Worm (Caenorhabditis elegans) whole organism, midembryonic: ENCODE results near the gene srx-58.
"Not testable (repeated sequence)": the region's sequence is repeated elsewhere in the genome, so short reads cannot be mapped to it uniquely, and the experiment has no call there.

Experiments used
- T22C8.4 ChIP-seq: fragments of 200-800 bp; sonication (Bioruptor generic); IDR thresholded peaks from 2 replicates; pipeline ENCODE4 v1.3.6; 2022; ENCODE audit warnings: missing genetic modification characterization, missing compliant biosample characterization
- cog-1 ChIP-seq: sonication (generic microtip); optimal IDR thresholded peaks from 2 replicates; lab custom pipeline; 2016; ENCODE audit warnings: missing genetic modification characterization, missing compliant biosample characterization
- flt-1 ChIP-seq: fragments of 200-800 bp; sonication (Bioruptor generic); IDR thresholded peaks from 2 replicates; pipeline ENCODE4 v1.3.6; 2022; ENCODE audit warnings: missing genetic modification characterization, missing compliant biosample characterization
- klf-2 ChIP-seq: fragments of 200-800 bp; sonication (Bioruptor generic); conservative IDR thresholded peaks from 2 replicates; pipeline ENCODE4 v1.3.6; 2022; ENCODE audit warnings: missing genetic modification reagents, missing genetic modification characterization, missing compliant biosample characterization
- med-1 ChIP-seq: sonication (generic microtip); optimal IDR thresholded peaks from 2 replicates; lab custom pipeline; 2017; ENCODE audit warnings: missing genetic modification characterization, mild to moderate bottlenecking, missing compliant biosample characterization, antibody characterized with exemption, missing genetic modification reagents; ENCODE audit not compliant: insufficient read depth
- ref-1 ChIP-seq: fragments of 200-800 bp; sonication (Bioruptor generic); conservative IDR thresholded peaks from 2 replicates; pipeline ENCODE4 v1.3.6; 2022; ENCODE audit warnings: missing genetic modification reagents, missing genetic modification characterization, missing compliant biosample characterization
- tab-1 ChIP-seq: fragments of 200-800 bp; sonication (Bioruptor generic); IDR thresholded peaks from 2 replicates; pipeline ENCODE4 v1.3.6; 2022; ENCODE audit warnings: missing genetic modification characterization, missing compliant biosample characterization
- ztf-23 ChIP-seq: fragments of 200-800 bp; sonication (Bioruptor generic); IDR thresholded peaks from 2 replicates; pipeline ENCODE4 v1.3.6; 2022; ENCODE audit warnings: missing genetic modification reagents, missing genetic modification characterization, missing compliant biosample characterization
- ztf-29 ChIP-seq: fragments of 200-800 bp; sonication (Bioruptor generic); IDR thresholded peaks from 2 replicates; pipeline ENCODE4 v1.3.6; 2022; ENCODE audit warnings: missing genetic modification reagents, missing genetic modification characterization, missing compliant biosample characterization

srx-58 gene

DNA sequence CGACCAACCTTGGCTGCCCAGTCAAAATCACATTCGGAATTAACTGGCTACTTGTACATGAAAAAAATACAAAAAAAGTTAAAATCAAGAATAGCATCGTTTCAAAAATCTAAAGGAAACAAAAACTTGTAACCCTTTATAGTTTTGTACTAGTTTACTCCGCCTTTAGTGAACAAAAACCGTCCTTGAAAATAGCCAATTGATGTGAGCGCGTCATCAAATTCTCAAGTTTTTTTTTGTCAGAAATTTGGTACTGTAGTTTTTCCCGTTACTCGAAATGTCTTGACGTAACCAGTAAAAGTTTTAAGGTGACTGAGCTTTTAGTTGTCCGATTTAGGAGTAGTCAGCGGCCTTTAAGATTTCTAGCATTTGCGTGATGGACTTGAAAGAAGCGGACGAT lies 5.2 kb upstream of the srx-58 start, which contains the start of gene C29F3.3:
Gene C29F3.3 (minus strand): TSS at position 101 of the 400 bp plus-strand sequence.
- TF ChIP-seq T22C8.4 (GFP tag; lab: Robert Waterston, UW) (no peak), cog-1 (tag; lab: Kevin White, UChicago) (no peak), ztf-23 (GFP tag; lab: Robert Waterston, UW) (no peak), flt-1 (GFP tag; lab: Robert Waterston, UW) (no peak), klf-2 (no peak)

DNA sequence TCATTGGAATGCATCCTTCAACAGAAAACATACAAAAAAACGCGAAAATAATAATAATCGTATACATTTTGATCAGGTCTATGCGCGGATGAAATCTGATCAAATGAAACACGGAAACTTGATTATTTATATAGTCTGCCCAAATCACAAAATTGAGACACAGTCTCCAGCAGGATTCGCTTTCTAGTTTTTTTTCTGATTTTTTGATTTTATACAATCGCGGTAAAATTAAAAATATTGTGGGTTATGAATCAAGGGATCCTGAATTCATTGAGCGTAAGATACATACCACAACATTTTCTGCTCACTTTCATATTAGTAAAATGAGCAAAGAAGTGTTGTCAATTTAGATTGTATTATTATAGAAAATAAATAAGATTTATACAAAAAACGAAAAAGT lies 3.4 kb upstream of the srx-58 start, which contains the start of gene clec-230:
Gene clec-230 (minus strand): TSS at position 101 of the 400 bp plus-strand sequence.
- no peak for TF ChIP-seq T22C8.4 (GFP tag; lab: Robert Waterston, UW)
- TF ChIP-seq flt-1 (GFP tag; lab: Robert Waterston, UW) = no peak
- no peak for TF ChIP-seq cog-1 (tag; lab: Kevin White, UChicago)
- no peak for TF ChIP-seq med-1 (GFP tag; lab: Kevin White, UChicago)
- TF ChIP-seq ztf-23 (GFP tag; lab: Robert Waterston, UW) = no peak
- no peak for TF ChIP-seq klf-2
- TF ChIP-seq ref-1 = no peak
- no peak for TF ChIP-seq ztf-29 (GFP tag; lab: Robert Waterston, UW)
- TF ChIP-seq tab-1 = no peak

DNA sequence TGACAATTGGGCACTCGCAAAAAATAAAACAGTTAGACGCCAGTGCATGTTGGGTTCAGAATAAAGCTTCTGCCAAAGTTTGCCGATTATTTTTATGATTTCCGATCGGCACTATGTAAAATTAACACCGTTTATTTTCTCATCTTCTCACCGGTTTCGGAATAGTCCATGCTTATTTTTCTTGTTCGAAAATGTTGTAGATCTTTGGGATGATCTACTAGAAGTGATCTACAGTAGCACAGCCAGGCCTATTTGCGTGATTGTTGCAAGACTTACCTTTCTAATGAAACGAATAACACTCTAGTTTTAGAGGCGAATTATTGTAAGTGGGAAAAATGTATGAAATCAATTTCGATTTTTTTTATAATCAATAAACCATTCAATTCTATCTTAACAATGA lies 1.9 kb upstream of the srx-58 start, which contains the start of gene clec-231:
Gene clec-231 (minus strand): TSS at position 101 of the 400 bp plus-strand sequence.
- TF ChIP-seq tab-1 = no peak
- TF ChIP-seq ztf-23 (GFP tag; lab: Robert Waterston, UW) = no peak
- no peak for TF ChIP-seq med-1 (GFP tag; lab: Kevin White, UChicago)
- TF ChIP-seq ref-1 = no peak
- no peak for TF ChIP-seq T22C8.4 (GFP tag; lab: Robert Waterston, UW)

DNA sequence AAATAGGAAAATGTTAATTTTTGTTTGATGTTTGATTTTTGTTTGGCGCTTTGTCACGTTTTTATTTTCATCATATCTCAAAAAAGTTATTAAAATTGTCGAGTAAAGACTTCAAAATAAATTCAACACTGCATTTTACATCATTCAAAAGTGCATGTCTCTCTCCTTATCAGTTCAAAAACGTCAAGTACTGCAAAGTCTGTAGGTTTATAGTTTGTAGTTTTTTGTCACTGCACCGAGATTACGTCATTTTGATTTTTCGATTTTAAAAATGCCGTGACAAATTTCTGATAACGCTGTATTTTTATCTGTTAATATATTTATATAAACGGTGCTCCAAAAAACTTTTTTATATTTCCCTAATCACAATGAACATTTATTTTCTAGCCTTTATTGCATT lies 2.2 kb downstream of the srx-58 start, which contains the start of gene C29F3.7:
Gene C29F3.7 (plus strand): TSS at position 254 of the 400 bp plus-strand sequence.
- TF ChIP-seq klf-2 (no peak), cog-1 (tag; lab: Kevin White, UChicago) (no peak), ztf-23 (GFP tag; lab: Robert Waterston, UW) (no peak), ref-1 (no peak), med-1 (GFP tag; lab: Kevin White, UChicago) (no peak), tab-1 (no peak), flt-1 (GFP tag; lab: Robert Waterston, UW) (no peak), ztf-29 (GFP tag; lab: Robert Waterston, UW) (no peak), T22C8.4 (GFP tag; lab: Robert Waterston, UW) (no peak)

DNA sequence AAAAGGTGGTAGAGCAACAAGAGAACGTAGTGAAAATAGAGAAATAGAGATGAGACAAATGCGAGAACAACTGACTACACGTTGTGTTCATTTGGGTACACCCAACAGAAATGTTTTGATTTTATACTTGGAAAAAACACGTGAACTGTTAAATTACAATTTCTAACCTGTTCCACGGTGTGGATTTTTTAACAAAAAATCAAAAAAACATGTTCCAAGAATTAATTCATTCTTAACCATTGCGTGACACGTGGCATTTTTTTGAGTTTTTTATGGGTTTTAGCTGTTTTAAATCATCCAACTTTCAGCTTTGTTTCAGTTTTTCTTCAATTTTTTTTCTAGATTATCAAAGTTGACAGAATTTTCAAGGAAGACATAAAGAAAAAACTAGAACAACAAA lies 8.9 kb downstream of the srx-58 start, which contains the start of gene ech-1.1:
Gene ech-1.1 (minus strand): TSS at position 101 of the 400 bp plus-strand sequence.
- not testable (repeated sequence) for TF ChIP-seq cog-1 (tag; lab: Kevin White, UChicago); flt-1 (GFP tag; lab: Robert Waterston, UW); T22C8.4 (GFP tag; lab: Robert Waterston, UW)

DNA sequence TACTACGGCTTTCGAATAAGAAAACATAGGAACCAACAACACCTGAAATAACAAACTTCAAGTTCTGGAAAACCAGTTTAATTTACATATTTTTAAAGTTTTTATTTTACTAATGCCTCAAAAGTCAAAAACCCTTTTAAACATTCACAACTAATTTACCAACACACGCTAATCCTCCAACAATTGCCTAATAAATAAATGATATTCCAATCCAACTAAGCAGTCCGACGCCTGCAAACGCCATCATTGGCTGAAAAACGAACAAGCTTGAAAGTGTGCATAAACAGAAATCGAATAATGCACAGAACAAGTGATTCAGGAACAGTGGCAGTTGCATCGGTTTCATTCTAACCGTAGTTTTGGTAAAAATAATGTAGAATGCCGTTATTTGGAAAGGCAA lies 15.3 kb downstream of the srx-58 start:
- TF ChIP-seq klf-2 (no peak), med-1 (GFP tag; lab: Kevin White, UChicago) (no peak), ztf-23 (GFP tag; lab: Robert Waterston, UW) (no peak), flt-1 (GFP tag; lab: Robert Waterston, UW) (no peak), ztf-29 (GFP tag; lab: Robert Waterston, UW) (no peak), tab-1 (no peak), T22C8.4 (GFP tag; lab: Robert Waterston, UW) (no peak), ref-1 (no peak), cog-1 (tag; lab: Kevin White, UChicago) (no peak)

DNA sequence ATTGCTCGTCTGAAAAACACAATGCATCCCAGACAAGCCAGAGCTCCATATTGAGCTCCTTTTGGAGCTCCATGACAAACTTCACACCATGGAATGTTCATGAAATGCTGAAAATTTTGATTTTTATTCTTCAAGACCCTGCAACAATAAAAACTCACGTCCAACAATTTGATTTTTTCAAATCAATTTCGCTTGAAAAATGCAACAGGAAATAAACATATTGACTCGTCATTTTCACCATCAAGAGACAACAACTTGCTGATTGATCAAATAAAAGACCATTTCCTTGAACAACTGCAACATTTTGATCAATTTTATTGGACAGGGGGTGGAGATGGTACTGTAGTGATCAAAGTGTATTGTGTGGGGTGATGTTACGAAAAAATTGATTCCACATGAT lies 17.2 kb downstream of the srx-58 start, which contains the start of gene nhr-269:
Gene nhr-269 (minus strand): TSS at position 101 of the 400 bp plus-strand sequence.
- no peak for TF ChIP-seq klf-2
- TF ChIP-seq ztf-23 (GFP tag; lab: Robert Waterston, UW) = no peak
- TF ChIP-seq T22C8.4 (GFP tag; lab: Robert Waterston, UW) = no peak
- no peak for TF ChIP-seq med-1 (GFP tag; lab: Kevin White, UChicago)
- no peak for TF ChIP-seq ref-1
- no peak for TF ChIP-seq ztf-29 (GFP tag; lab: Robert Waterston, UW)
- TF ChIP-seq cog-1 (tag; lab: Kevin White, UChicago) = no peak
- TF ChIP-seq flt-1 (GFP tag; lab: Robert Waterston, UW) = no peak

DNA sequence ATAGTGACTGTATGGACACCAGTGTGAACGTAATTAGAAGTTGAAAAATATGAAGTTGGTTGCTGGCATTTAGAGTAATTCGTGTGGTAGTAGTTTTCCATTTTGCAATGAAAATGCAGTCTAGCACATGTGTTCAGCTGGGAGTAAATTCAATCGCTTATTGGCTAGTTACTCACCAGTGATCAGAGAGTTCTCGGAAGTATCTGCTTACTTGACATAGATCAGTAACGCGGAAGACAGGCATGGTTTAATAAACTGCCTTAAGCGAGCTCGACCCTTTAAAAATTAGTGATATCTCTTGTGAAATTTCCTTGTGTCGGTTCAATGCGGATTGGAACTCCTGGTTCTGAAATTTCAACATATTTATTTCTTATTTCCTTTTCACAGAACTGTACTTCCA lies 23.7 kb downstream of the srx-58 start, which contains the start of gene srh-52:
Gene srh-52 (minus strand): TSS at position 101 of the 400 bp plus-strand sequence.
- TF ChIP-seq cog-1 (tag; lab: Kevin White, UChicago) (no peak), ztf-23 (GFP tag; lab: Robert Waterston, UW) (no peak), ztf-29 (GFP tag; lab: Robert Waterston, UW) (no peak)

DNA sequence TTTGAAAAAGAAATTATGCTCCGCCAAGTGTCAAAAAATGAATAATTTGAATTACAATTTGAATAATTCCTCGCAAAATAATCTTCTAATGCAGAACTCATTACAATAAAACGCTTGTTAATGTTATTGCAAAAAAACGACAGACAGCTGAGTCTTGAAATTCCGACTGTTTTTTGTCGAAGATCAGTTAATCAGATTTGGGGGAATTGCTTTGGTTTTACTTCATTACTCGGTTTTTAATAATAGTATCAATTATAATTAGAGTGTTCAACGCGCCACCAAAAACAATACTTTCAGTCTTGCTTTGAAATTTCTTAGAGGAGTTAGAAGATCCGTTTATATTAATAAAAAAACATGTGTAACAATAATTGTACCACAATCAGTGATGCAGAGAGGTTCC lies 25.4 kb downstream of the srx-58 start, which contains the start of gene srh-122:
Gene srh-122 (minus strand): TSS at position 101 of the 400 bp plus-strand sequence.
- TF ChIP-seq cog-1 (tag; lab: Kevin White, UChicago) (no peak), ztf-23 (GFP tag; lab: Robert Waterston, UW) (no peak), ref-1 (no peak), ztf-29 (GFP tag; lab: Robert Waterston, UW) (no peak), T22C8.4 (GFP tag; lab: Robert Waterston, UW) (no peak), med-1 (GFP tag; lab: Kevin White, UChicago) (no peak), flt-1 (GFP tag; lab: Robert Waterston, UW) (no peak), tab-1 (no peak), klf-2 (no peak)

DNA sequence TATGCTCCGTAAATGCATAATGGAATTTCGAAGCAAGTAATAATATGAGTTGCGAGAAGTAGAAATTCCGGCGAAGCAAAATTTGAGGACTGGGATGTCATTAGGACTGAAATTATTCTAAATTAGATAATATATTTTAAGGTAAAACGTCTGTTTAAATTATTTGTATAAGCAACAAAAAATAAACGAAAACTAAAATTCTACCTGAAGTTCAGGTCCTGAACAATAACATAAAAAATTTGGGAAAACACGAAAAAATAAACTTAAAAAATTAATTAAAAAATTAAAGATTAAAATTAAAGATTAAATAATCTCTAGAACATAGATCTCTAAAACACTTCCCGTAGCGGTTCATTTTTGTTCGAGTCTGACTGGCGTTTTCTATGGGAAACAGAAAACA lies 27.3 kb downstream of the srx-58 start, which contains the start of gene srh-251:
Gene srh-251 (minus strand): TSS at position 101 of the 400 bp plus-strand sequence.
- no peak for TF ChIP-seq klf-2
- no peak for TF ChIP-seq flt-1 (GFP tag; lab: Robert Waterston, UW)
- no peak for TF ChIP-seq cog-1 (tag; lab: Kevin White, UChicago)
- TF ChIP-seq tab-1 = no peak
